1 fruit fly cellular context compared by ENCODE assay signal in genomic region chr2L:16485643-16486000, dm6.
TF ChIP-seq lines count a peak whose summit lies in the region.

TSS of gene dac (minus strand) at chr2L:16485998.

TF ChIP-seq in whole organism, embryonic, 481 proteins besides CTCF, POLR2A, EP300 and RAD21 (continued from another document and continues in another):
- TF ChIP-seq otp (GFP tag; IDR thresholded peaks at IDR 0.05; lab: Robert Waterston, UW) (no peak), tgo (GFP tag; IDR thresholded peaks at IDR 0.05; lab: Robert Waterston, UW) (no peak), Ptx1 (GFP tag; IDR thresholded peaks at IDR 0.05; lab: Robert Waterston, UW) (0 out of 2 replicates have a peak, but pooled peaks have one; percentile 9), hbn (GFP tag; IDR thresholded peaks at IDR 0.05; lab: Robert Waterston, UW; ENCODE audit: partially characterized antibody) (no peak), CG1233 (GFP tag; optimal IDR thresholded peaks at IDR 0.05; lab: Kevin White, UChicago) (no peak), CG2199 (GFP tag; IDR thresholded peaks at IDR 0.05; lab: Robert Waterston, UW) (peak; percentile 53; the same call in 1 of the 3 replicates), Adf1 (GFP tag; IDR thresholded peaks at IDR 0.05; lab: Robert Waterston, UW) (peak; percentile 96), zfh2 (GFP tag; optimal IDR thresholded peaks at IDR 0.05; lab: Kevin White, UChicago) (no peak), fru (optimal IDR thresholded peaks at IDR 0.05; lab: Kevin White, UChicago) (peak; percentile 25), salm (tag; optimal IDR thresholded peaks at IDR 0.05; lab: Kevin White, UChicago) (no peak), luna (GFP tag; optimal IDR thresholded peaks at IDR 0.05; lab: Kevin White, UChicago) (no peak), shn (GFP tag; optimal IDR thresholded peaks at IDR 0.05; lab: Kevin White, UChicago) (no peak), schlank (tag; optimal IDR thresholded peaks at IDR 0.05; lab: Kevin White, UChicago) (no peak), Fer2 (tag; optimal IDR thresholded peaks at IDR 0.05; lab: Kevin White, UChicago) (no peak), CG13296 (GFP tag; optimal IDR thresholded peaks at IDR 0.05; lab: Kevin White, UChicago) (no peak), Nf-YB (GFP tag; optimal IDR thresholded peaks at IDR 0.05; lab: Kevin White, UChicago) (peak; percentile 94), tna (GFP tag; IDR thresholded peaks at IDR 0.05; lab: Robert Waterston, UW; ENCODE audit: partially characterized antibody) (no peak), CG3065 (GFP tag; optimal IDR thresholded peaks at IDR 0.05; lab: Kevin White, UChicago) (no peak), Eip74EF (GFP tag; optimal IDR thresholded peaks at IDR 0.05; lab: Kevin White, UChicago) (no peak), CG13287 (GFP tag; IDR thresholded peaks at IDR 0.05; lab: Robert Waterston, UW; ENCODE audit: partially characterized antibody) (no peak), CG31441 (GFP tag; IDR thresholded peaks at IDR 0.05; lab: Robert Waterston, UW) (no peak), repo (GFP tag; optimal IDR thresholded peaks at IDR 0.05; lab: Kevin White, UChicago) (no peak), MBD-R2 (GFP tag; IDR thresholded peaks at IDR 0.05; lab: Robert Waterston, UW) (no peak), CG9932 (GFP tag; IDR thresholded peaks at IDR 0.05; lab: Robert Waterston, UW) (no peak), NC2α (GFP tag; optimal IDR thresholded peaks at IDR 0.05; lab: Kevin White, UChicago) (no peak), CG6765 (GFP tag; optimal IDR thresholded peaks at IDR 0.05; lab: Kevin White, UChicago) (no peak), psq (GFP tag; optimal IDR thresholded peaks at IDR 0.05; lab: Kevin White, UChicago) (no peak), E2f1 (GFP tag; IDR thresholded peaks at IDR 0.05; lab: Robert Waterston, UW) (no peak), kay (GFP tag; optimal IDR thresholded peaks at IDR 0.05; lab: Kevin White, UChicago) (no peak), nerfin-1 (tag; optimal IDR thresholded peaks at IDR 0.05; lab: Kevin White, UChicago) (no peak), jing (GFP tag; optimal IDR thresholded peaks at IDR 0.05; lab: Kevin White, UChicago) (peak; percentile 41), mld (GFP tag; IDR thresholded peaks at IDR 0.05; lab: Robert Waterston, UW; ENCODE audit: partially characterized antibody) (no peak), stwl (tag; optimal IDR thresholded peaks at IDR 0.05; lab: Kevin White, UChicago) (no peak), nom (GFP tag; optimal IDR thresholded peaks at IDR 0.05; lab: Kevin White, UChicago) (no peak), CG16779 (GFP tag; IDR thresholded peaks at IDR 0.05; lab: Robert Waterston, UW) (no peak), CG2116 (GFP tag; optimal IDR thresholded peaks at IDR 0.05; lab: Kevin White, UChicago) (no peak), btn (GFP tag; optimal IDR thresholded peaks at IDR 0.05; lab: Kevin White, UChicago) (no peak), gce (GFP tag; IDR thresholded peaks at IDR 0.05; lab: Robert Waterston, UW) (no peak), disco-r (GFP tag; optimal IDR thresholded peaks at IDR 0.05; lab: Kevin White, UChicago) (no peak), CG2889 (GFP tag; IDR thresholded peaks at IDR 0.05; lab: Robert Waterston, UW) (no peak), YL-1 (GFP tag; optimal IDR thresholded peaks at IDR 0.05; lab: Kevin White, UChicago) (no peak), CG5245 (GFP tag; optimal IDR thresholded peaks at IDR 0.05; lab: Kevin White, UChicago) (no peak), scrt (GFP tag; optimal IDR thresholded peaks at IDR 0.05; lab: Kevin White, UChicago) (no peak), CG18262 (tag; optimal IDR thresholded peaks at IDR 0.05; lab: Kevin White, UChicago) (no peak), Dp (GFP tag; optimal IDR thresholded peaks at IDR 0.05; lab: Kevin White, UChicago) (no peak), chinmo (GFP tag; IDR thresholded peaks at IDR 0.05; lab: Robert Waterston, UW; ENCODE audit: partially characterized antibody) (peak; percentile 49; the same call in 1 of the 4 replicates), Xbp1 (GFP tag; optimal IDR thresholded peaks at IDR 0.05; lab: Kevin White, UChicago) (no peak), Dip3 (GFP tag; optimal IDR thresholded peaks at IDR 0.05; lab: Kevin White, UChicago) (no peak), Dref (GFP tag; IDR thresholded peaks at IDR 0.05; lab: Robert Waterston, UW) (no peak), Hmx (GFP tag; optimal IDR thresholded peaks at IDR 0.05; lab: Kevin White, UChicago) (no peak), CG6813 (GFP tag; optimal IDR thresholded peaks at IDR 0.05; lab: Kevin White, UChicago) (no peak), CG14014 (GFP tag; IDR thresholded peaks at IDR 0.05; lab: Robert Waterston, UW) (no peak), sd (tag; optimal IDR thresholded peaks at IDR 0.05; lab: Kevin White, UChicago) (no peak), sr (GFP tag; IDR thresholded peaks at IDR 0.05; lab: Robert Waterston, UW) (peak; percentile 55; the same call in 2 of the 3 replicates), Med (GFP tag; lab: Kevin White, UChicago) (peak; percentile 43), Nf-YC (tag; optimal IDR thresholded peaks at IDR 0.05; lab: Kevin White, UChicago) (no peak), zen (tag; optimal IDR thresholded peaks at IDR 0.05; lab: Kevin White, UChicago) (peak; percentile 23), ranshi (GFP tag; IDR thresholded peaks at IDR 0.05; lab: Robert Waterston, UW) (no peak), Nf-YA (GFP tag; IDR thresholded peaks at IDR 0.05; lab: Robert Waterston, UW) (peak; percentile 21; the same call in 1 of the 2 replicates), CG2875 (GFP tag; optimal IDR thresholded peaks at IDR 0.05; lab: Kevin White, UChicago) (no peak), Chrac-16 (GFP tag; optimal IDR thresholded peaks at IDR 0.05; lab: Kevin White, UChicago) (no peak), zfh1 (GFP tag; IDR thresholded peaks at IDR 0.05; lab: Robert Waterston, UW) (0 out of 3 replicates have a peak, but pooled peaks have one; percentile 19), Drgx (GFP tag; IDR thresholded peaks at IDR 0.05; lab: Robert Waterston, UW) (0 out of 2 replicates have a peak, but pooled peaks have one; percentile 7), HLHmδ (GFP tag; optimal IDR thresholded peaks at IDR 0.05; lab: Kevin White, UChicago) (no peak), Mad (GFP tag; optimal IDR thresholded peaks at IDR 0.05; lab: Kevin White, UChicago) (no peak), eve (GFP tag; optimal IDR thresholded peaks at IDR 0.05; lab: Kevin White, UChicago) (no peak), CG10321 (GFP tag; IDR thresholded peaks at IDR 0.05; lab: Robert Waterston, UW) (peak; percentile 68), Hr51 (GFP tag; optimal IDR thresholded peaks at IDR 0.05; lab: Kevin White, UChicago) (no peak), CG5953 (GFP tag; IDR thresholded peaks at IDR 0.05; lab: Robert Waterston, UW) (no peak), odd (GFP tag; optimal IDR thresholded peaks at IDR 0.05; lab: Kevin White, UChicago) (no peak), CG1792 (GFP tag; optimal IDR thresholded peaks at IDR 0.05; lab: Kevin White, UChicago) (no peak), Hand (GFP tag; optimal IDR thresholded peaks at IDR 0.05; lab: Kevin White, UChicago) (no peak), ATbp (GFP tag; optimal IDR thresholded peaks at IDR 0.05; lab: Kevin White, UChicago) (no peak), Neu2 (GFP tag; optimal IDR thresholded peaks at IDR 0.05; lab: Kevin White, UChicago; ENCODE audit: borderline replicate concordance) (no peak), Dfd (GFP tag; optimal IDR thresholded peaks at IDR 0.05; lab: Kevin White, UChicago) (no peak), caup (GFP tag; optimal IDR thresholded peaks at IDR 0.05; lab: Kevin White, UChicago; ENCODE audit: severe bottlenecking) (no peak), CG11696 (GFP tag; IDR thresholded peaks at IDR 0.05; lab: Robert Waterston, UW) (no peak), Mes4 (GFP tag; optimal IDR thresholded peaks at IDR 0.05; lab: Kevin White, UChicago) (no peak), Opbp (GFP tag; IDR thresholded peaks at IDR 0.05; lab: Robert Waterston, UW; ENCODE audit: partially characterized antibody) (0 out of 3 replicates have a peak, but pooled peaks have one; percentile 34), CG4328 (GFP tag; optimal IDR thresholded peaks at IDR 0.05; lab: Kevin White, UChicago) (no peak), en (GFP tag; optimal IDR thresholded peaks at IDR 0.05; lab: Kevin White, UChicago) (no peak), CG12219 (GFP tag; optimal IDR thresholded peaks at IDR 0.05; lab: Kevin White, UChicago) (no peak), NFAT (GFP tag; IDR thresholded peaks at IDR 0.05; lab: Robert Waterston, UW) (no peak), tx (GFP tag; optimal IDR thresholded peaks at IDR 0.05; lab: Kevin White, UChicago) (no peak), tin (GFP tag; optimal IDR thresholded peaks at IDR 0.05; lab: Kevin White, UChicago) (no peak), Antp (GFP tag; optimal IDR thresholded peaks at IDR 0.05; lab: Kevin White, UChicago) (no peak), MTF-1 (GFP tag; optimal IDR thresholded peaks at IDR 0.05; lab: Kevin White, UChicago; ENCODE audit: borderline replicate concordance) (no peak), CG9609 (GFP tag; optimal IDR thresholded peaks at IDR 0.05; lab: Kevin White, UChicago) (no peak), CG34224 (GFP tag; IDR thresholded peaks at IDR 0.05; lab: Robert Waterston, UW; ENCODE audit: partially characterized antibody) (no peak), chif (GFP tag; optimal IDR thresholded peaks at IDR 0.05; lab: Kevin White, UChicago) (no peak), CG17359 (tag; optimal IDR thresholded peaks at IDR 0.05; lab: Kevin White, UChicago) (no peak), trh (GFP tag; optimal IDR thresholded peaks at IDR 0.05; lab: Kevin White, UChicago) (no peak), Pdp1 (GFP tag; optimal IDR thresholded peaks at IDR 0.05; lab: Kevin White, UChicago) (no peak), Hsf (GFP tag; optimal IDR thresholded peaks at IDR 0.05; lab: Kevin White, UChicago) (no peak), dati (GFP tag; IDR thresholded peaks at IDR 0.05; lab: Robert Waterston, UW) (no peak), sens (GFP tag; lab: Kevin White, UChicago) (no peak), Lpt (GFP tag; optimal IDR thresholded peaks at IDR 0.05; lab: Kevin White, UChicago) (no peak), CG4707 (GFP tag; optimal IDR thresholded peaks at IDR 0.05; lab: Kevin White, UChicago) (no peak), ind (GFP tag; optimal IDR thresholded peaks at IDR 0.05; lab: Kevin White, UChicago) (no peak), CG32767 (GFP tag; IDR thresholded peaks at IDR 0.05; lab: Robert Waterston, UW) (no peak), ftz-f1 (GFP tag; optimal IDR thresholded peaks at IDR 0.05; lab: Kevin White, UChicago) (no peak), CG43689 (GFP tag; IDR thresholded peaks at IDR 0.05; lab: Robert Waterston, UW) (no peak), E2f2 (GFP tag; IDR thresholded peaks at IDR 0.05; lab: Robert Waterston, UW) (no peak), CG17568 (GFP tag; optimal IDR thresholded peaks at IDR 0.05; lab: Kevin White, UChicago) (no peak), Abd-B (GFP tag; optimal IDR thresholded peaks at IDR 0.05; lab: Kevin White, UChicago) (no peak), bsh (GFP tag; optimal IDR thresholded peaks at IDR 0.05; lab: Kevin White, UChicago) (no peak), CG14441 (GFP tag; IDR thresholded peaks at IDR 0.05; lab: Robert Waterston, UW) (no peak), lov (optimal IDR thresholded peaks at IDR 0.05; lab: Kevin White, UChicago) (no peak), lov (GFP tag; IDR thresholded peaks at IDR 0.05; lab: Robert Waterston, UW) (no peak), lilli (GFP tag; optimal IDR thresholded peaks at IDR 0.05; lab: Kevin White, UChicago) (no peak), hb (GFP tag; IDR thresholded peaks at IDR 0.05; lab: Robert Waterston, UW; ENCODE audit: partially characterized antibody) (no peak), CG17385 (GFP tag; optimal IDR thresholded peaks at IDR 0.05; lab: Kevin White, UChicago) (peak; percentile 58), Bteb2 (GFP tag; optimal IDR thresholded peaks at IDR 0.05; lab: Kevin White, UChicago) (no peak), CG14710 (tag; optimal IDR thresholded peaks at IDR 0.05; lab: Kevin White, UChicago) (no peak), unpg (GFP tag; optimal IDR thresholded peaks at IDR 0.05; lab: Kevin White, UChicago) (no peak), CG1832 (GFP tag; optimal IDR thresholded peaks at IDR 0.05; lab: Kevin White, UChicago) (peak; percentile 86), Oaz (GFP tag; IDR thresholded peaks at IDR 0.05; lab: Robert Waterston, UW) (no peak), sob (GFP tag; IDR thresholded peaks at IDR 0.05; lab: Robert Waterston, UW) (no peak), CG6854 (GFP tag; optimal IDR thresholded peaks at IDR 0.05; lab: Kevin White, UChicago) (no peak), Lhr (GFP tag; optimal IDR thresholded peaks at IDR 0.05; lab: Kevin White, UChicago) (no peak), Tbp (GFP tag; optimal IDR thresholded peaks at IDR 0.05; lab: Kevin White, UChicago) (no peak), ci (GFP tag; IDR thresholded peaks at IDR 0.05; lab: Robert Waterston, UW) (peak; percentile 66; the same call in 1 of the 3 replicates), pros (GFP tag; optimal IDR thresholded peaks at IDR 0.05; lab: Kevin White, UChicago) (no peak), slou (GFP tag; optimal IDR thresholded peaks at IDR 0.05; lab: Kevin White, UChicago) (no peak), CG32532 (GFP tag; IDR thresholded peaks at IDR 0.05; lab: Robert Waterston, UW) (no peak), CG33557 (GFP tag; optimal IDR thresholded peaks at IDR 0.05; lab: Kevin White, UChicago) (no peak), bowl (GFP tag; IDR thresholded peaks at IDR 0.05; lab: Robert Waterston, UW) (no peak), CG14667 (GFP tag; IDR thresholded peaks at IDR 0.05; lab: Robert Waterston, UW) (no peak), CG4424 (GFP tag; optimal IDR thresholded peaks at IDR 0.05; lab: Kevin White, UChicago) (no peak), HHEX (GFP tag; optimal IDR thresholded peaks at IDR 0.05; lab: Kevin White, UChicago) (no peak), PHDP (tag; optimal IDR thresholded peaks at IDR 0.05; lab: Kevin White, UChicago) (no peak), inv (GFP tag; IDR thresholded peaks at IDR 0.05; lab: Robert Waterston, UW; ENCODE audit: partially characterized antibody) (no peak), CG16863 (GFP tag; optimal IDR thresholded peaks at IDR 0.05; lab: Kevin White, UChicago) (no peak), Meics (GFP tag; optimal IDR thresholded peaks at IDR 0.05; lab: Kevin White, UChicago) (no peak), CG4854 (GFP tag; optimal IDR thresholded peaks at IDR 0.05; lab: Kevin White, UChicago) (no peak), CG7372 (GFP tag; IDR thresholded peaks at IDR 0.05; lab: Robert Waterston, UW) (no peak), sc (optimal IDR thresholded peaks at IDR 0.05; lab: Kevin White, UChicago) (no peak), sc (GFP tag; optimal IDR thresholded peaks at IDR 0.05; lab: Kevin White, UChicago) (no peak)
